Fruit fly (Drosophila melanogaster): ENCODE data around the gene tral.

dm6 chr3L:12494273-12494672 lies 20.6 kb upstream of the tral start:
- no peak for TF ChIP-seq CG4496 (GFP tag; IDR thresholded peaks at IDR 0.05)
- no peak for TF ChIP-seq CG14655 (GFP tag; optimal IDR thresholded peaks at IDR 0.05)
- TF ChIP-seq CG12605 (GFP tag; IDR thresholded peaks at IDR 0.05), result no peak
- no peak for TF ChIP-seq gl (tag; optimal IDR thresholded peaks at IDR 0.05)
- no peak for TF ChIP-seq D1 (tag; optimal IDR thresholded peaks at IDR 0.05)
